Worm (Caenorhabditis elegans) whole organism, L2 larva: Measurements from ENCODE around the gene F52D2.12.

Experiments
- C34F6.9 ChIP-seq: fragments of 150-350 bp; optimal IDR thresholded peaks from 2 replicates; lab custom pipeline; 2014; ENCODE audit warnings: missing biosample characterization, missing genetic modification characterization
- F13H6.1 ChIP-seq: sonication (generic microtip); optimal IDR thresholded peaks from 2 replicates; lab custom pipeline; 2016; ENCODE audit warnings: missing genetic modification characterization, missing compliant biosample characterization
- R02D3.7 ChIP-seq: fragments of 150-350 bp; optimal IDR thresholded peaks from 2 replicates; lab custom pipeline; 2014; ENCODE audit warnings: missing biosample characterization, missing genetic modification characterization
- Y55F3AM.14 ChIP-seq: fragments of 200-800 bp; sonication (Bioruptor generic); optimal IDR thresholded peaks from 2 replicates; lab custom pipeline; 2018; ENCODE audit warnings: mild to moderate bottlenecking, missing genetic modification characterization, missing compliant biosample characterization
- ZK546.5 ChIP-seq: sonication (generic microtip); optimal IDR thresholded peaks from 2 replicates; lab custom pipeline; 2017; ENCODE audit warnings: missing biosample characterization, missing genetic modification characterization
- aly-2 ChIP-seq: fragments of 150-350 bp; optimal IDR thresholded peaks from 2 replicates; lab custom pipeline; 2014; ENCODE audit warnings: missing biosample characterization, missing genetic modification characterization
- ama-1 ChIP-seq: fragments of 150-350 bp; optimal IDR thresholded peaks from 2 replicates; lab custom pipeline; 2018; ENCODE audit warnings: inconsistent platforms
- blmp-1 ChIP-seq: sonication (generic microtip); optimal IDR thresholded peaks from 2 replicates; lab custom pipeline; 2017; ENCODE audit warnings: missing genetic modification characterization, mild to moderate bottlenecking, missing compliant biosample characterization, antibody characterized with exemption, moderate library complexity; ENCODE audit not compliant: insufficient read depth
- ceh-16 ChIP-seq: fragments of 150-350 bp; optimal IDR thresholded peaks from 2 replicates; lab custom pipeline; 2014; ENCODE audit warnings: missing biosample characterization, missing genetic modification characterization
- crh-2 ChIP-seq: sonication (generic microtip); optimal IDR thresholded peaks from 2 replicates; lab custom pipeline; 2017; ENCODE audit warnings: missing biosample characterization, missing genetic modification characterization
- egl-27 ChIP-seq: sonication (generic microtip); optimal IDR thresholded peaks from 3 replicates; lab custom pipeline; 2017; ENCODE audit warnings: missing biosample characterization, missing genetic modification reagents, missing genetic modification characterization
- elt-1 ChIP-seq: fragments of 150-350 bp; optimal IDR thresholded peaks from 2 replicates; lab custom pipeline; 2014; ENCODE audit warnings: missing biosample characterization, missing genetic modification characterization
- elt-3 ChIP-seq: sonication (generic microtip); optimal IDR thresholded peaks from 2 replicates; lab custom pipeline; 2017; ENCODE audit warnings: missing biosample characterization, missing genetic modification characterization
- fos-1 ChIP-seq: fragments of 150-350 bp; optimal IDR thresholded peaks from 2 replicates; lab custom pipeline; 2014; ENCODE audit warnings: missing biosample characterization, missing genetic modification characterization
- gmeb-1 ChIP-seq: fragments of 150-350 bp; optimal IDR thresholded peaks from 2 replicates; lab custom pipeline; 2014; ENCODE audit warnings: missing biosample characterization, missing genetic modification characterization
- lin-11 ChIP-seq: fragments of 150-350 bp; sonication (generic microtip); optimal IDR thresholded peaks from 2 replicates; lab custom pipeline; 2014; ENCODE audit warnings: missing biosample characterization, missing genetic modification characterization, inconsistent platforms, mixed read lengths
- lin-13 ChIP-seq: fragments of 150-350 bp; optimal IDR thresholded peaks from 2 replicates; lab custom pipeline; 2014; ENCODE audit warnings: missing biosample characterization, missing genetic modification reagents, missing genetic modification characterization
- lin-39 ChIP-seq: fragments of 150-350 bp; optimal IDR thresholded peaks from 2 replicates; lab custom pipeline; 2014; ENCODE audit warnings: missing biosample characterization, missing genetic modification reagents, missing genetic modification characterization
- lsy-2 ChIP-seq, 2 experiments: fragments of 150-350 bp in 1 of 2; sonication (generic microtip) in 1 of 2; optimal IDR thresholded peaks; 2 replicates each; lab custom pipeline; 2014 to 2017; ENCODE audit warnings: missing biosample characterization in 2 of 2, missing genetic modification characterization in 2 of 2
- mbf-1 ChIP-seq: sonication (generic microtip); optimal IDR thresholded peaks from 2 replicates; lab custom pipeline; 2017; ENCODE audit warnings: missing biosample characterization, missing genetic modification characterization
- mdl-1 ChIP-seq, 2 experiments: fragments of 150-350 bp in 1 of 2; sonication (generic microtip) in 1 of 2; optimal IDR thresholded peaks; 2 replicates each; lab custom pipeline; 2017; ENCODE audit warnings: missing biosample characterization in 2 of 2, missing genetic modification characterization in 2 of 2
- nhr-10 ChIP-seq: sonication (generic microtip); optimal IDR thresholded peaks from 2 replicates; lab custom pipeline; 2017; ENCODE audit warnings: missing biosample characterization, missing genetic modification characterization
- nhr-11 ChIP-seq: fragments of 150-350 bp; optimal IDR thresholded peaks from 2 replicates; lab custom pipeline; 2014; ENCODE audit warnings: missing biosample characterization, missing genetic modification characterization
- nhr-129 ChIP-seq: fragments of 150-350 bp; optimal IDR thresholded peaks from 2 replicates; lab custom pipeline; 2014; ENCODE audit warnings: missing biosample characterization, missing genetic modification characterization
- nhr-21 ChIP-seq: fragments of 150-350 bp; optimal IDR thresholded peaks from 2 replicates; lab custom pipeline; 2014; ENCODE audit warnings: missing biosample characterization, missing genetic modification characterization
- nhr-23 ChIP-seq: fragments of 150-350 bp; optimal IDR thresholded peaks from 2 replicates; lab custom pipeline; 2014; ENCODE audit warnings: missing biosample characterization, missing genetic modification reagents, missing genetic modification characterization
- nhr-237 ChIP-seq: fragments of 150-350 bp; optimal IDR thresholded peaks from 2 replicates; lab custom pipeline; 2014; ENCODE audit warnings: missing biosample characterization, missing genetic modification characterization
- nhr-25 ChIP-seq: fragments of 150-350 bp; sonication (generic microtip); optimal IDR thresholded peaks from 3 replicates; lab custom pipeline; 2014; ENCODE audit warnings: missing biosample characterization, missing genetic modification characterization
- nhr-6 ChIP-seq: fragments of 150-350 bp; optimal IDR thresholded peaks from 2 replicates; lab custom pipeline; 2014; ENCODE audit warnings: missing biosample characterization, missing genetic modification characterization
- nhr-77 ChIP-seq: fragments of 150-350 bp; optimal IDR thresholded peaks from 2 replicates; lab custom pipeline; 2014; ENCODE audit warnings: missing biosample characterization, missing genetic modification characterization
- peb-1 ChIP-seq: fragments of 150-350 bp; optimal IDR thresholded peaks from 2 replicates; lab custom pipeline; 2014; ENCODE audit warnings: missing biosample characterization, missing genetic modification characterization
- sem-4 ChIP-seq: fragments of 150-350 bp; optimal IDR thresholded peaks from 2 replicates; lab custom pipeline; 2014; ENCODE audit warnings: missing biosample characterization, missing genetic modification reagents, missing genetic modification characterization
- skn-1 ChIP-seq: sonication (generic microtip); optimal IDR thresholded peaks from 2 replicates; lab custom pipeline; 2017; ENCODE audit warnings: missing biosample characterization, missing genetic modification characterization
- sma-3 ChIP-seq: sonication (generic microtip); optimal IDR thresholded peaks from 2 replicates; lab custom pipeline; 2016; ENCODE audit warnings: missing genetic modification reagents, missing genetic modification characterization, missing compliant biosample characterization
- sma-9 ChIP-seq, 2 experiments: fragments of 150-350 bp in 1 of 2; sonication (generic microtip) in 1 of 2; optimal IDR thresholded peaks; 2 replicates each; lab custom pipeline; 2014 to 2016; ENCODE audit warnings: missing genetic modification characterization in 2 of 2, mild to moderate bottlenecking in 1 of 2, missing biosample characterization in 1 of 2, missing compliant biosample characterization in 1 of 2, missing genetic modification reagents in 1 of 2, moderate library complexity in 1 of 2
- snpc-4 ChIP-seq: fragments of 150-350 bp; optimal IDR thresholded peaks from 2 replicates; lab custom pipeline; 2014; ENCODE audit warnings: missing biosample characterization, missing genetic modification characterization
- unc-39 ChIP-seq: fragments of 150-350 bp; optimal IDR thresholded peaks from 2 replicates; lab custom pipeline; 2014; ENCODE audit warnings: missing biosample characterization, missing genetic modification characterization
- unc-55 ChIP-seq: fragments of 150-350 bp; sonication (generic microtip); optimal IDR thresholded peaks from 3 replicates; lab custom pipeline; 2014; ENCODE audit warnings: missing biosample characterization, missing genetic modification reagents, missing genetic modification characterization
- unc-62 ChIP-seq: fragments of 150-350 bp; optimal IDR thresholded peaks from 2 replicates; lab custom pipeline; 2014; ENCODE audit warnings: missing biosample characterization, missing genetic modification reagents, missing genetic modification characterization
- zag-1 ChIP-seq: fragments of 150-350 bp; optimal IDR thresholded peaks from 2 replicates; lab custom pipeline; 2014; ENCODE audit warnings: missing biosample characterization, missing genetic modification characterization
- ztf-1 ChIP-seq: fragments of 200-800 bp; sonication (Bioruptor generic); conservative IDR thresholded peaks from 2 replicates; pipeline ENCODE4 v1.3.6; 2022; ENCODE audit warnings: missing genetic modification characterization, missing compliant biosample characterization
- ztf-11 ChIP-seq: sonication (generic microtip); optimal IDR thresholded peaks from 2 replicates; lab custom pipeline; 2017; ENCODE audit warnings: missing biosample characterization, missing genetic modification characterization
- ztf-4 ChIP-seq: fragments of 150-350 bp; optimal IDR thresholded peaks from 2 replicates; lab custom pipeline; 2014; ENCODE audit warnings: missing biosample characterization, missing genetic modification characterization

F52D2.12 gene

ce11 chrX:1960895-1961715 is 16.7 kb upstream of the F52D2.12 start:
- TF ChIP-seq elt-3 (tag; lab: Kevin White, UChicago), result no peak
- TF ChIP-seq nhr-11 (tag; lab: Kevin White, UChicago), result no peak
- no peak for TF ChIP-seq peb-1
- peak; percentile 36 for TF ChIP-seq C34F6.9
- TF ChIP-seq sem-4 (tag; lab: Kevin White, UChicago), result no peak
- no peak for TF ChIP-seq ztf-11 (tag; lab: Kevin White, UChicago)
- peak; percentile 7 for TF ChIP-seq gmeb-1 (tag; lab: Kevin White, UChicago)
- no peak for TF ChIP-seq ama-1 (lab: Kevin White, UChicago)
- TF ChIP-seq F13H6.1 (tag; lab: Kevin White, UChicago), result peak; percentile 14
- peak; percentile 3 for TF ChIP-seq crh-2 (tag; lab: Kevin White, UChicago)
- peak in 1 of 2 experiments; percentile 31 for TF ChIP-seq lsy-2 (tag; optimal IDR thresholded peaks at IDR 0.05; lab: Kevin White, UChicago)
- no peak for TF ChIP-seq lin-39 (tag; lab: Kevin White, UChicago)
- TF ChIP-seq egl-27 (tag; lab: Kevin White, UChicago), result no peak
- TF ChIP-seq blmp-1 (tag; lab: Kevin White, UChicago), result no peak
- no peak for TF ChIP-seq unc-39
- TF ChIP-seq sma-3, result peak; percentile 8
- TF ChIP-seq ZK546.5 (tag; lab: Kevin White, UChicago), result no peak
- peak; percentile 49 for TF ChIP-seq fos-1 (tag; lab: Kevin White, UChicago)
- no peak for TF ChIP-seq mbf-1 (tag; lab: Kevin White, UChicago)
- TF ChIP-seq unc-55 (GFP tag; lab: Kevin White, UChicago), result peak; percentile 18
- no peak for TF ChIP-seq ztf-4
- peak; percentile 41 for TF ChIP-seq nhr-129 (tag; lab: Kevin White, UChicago)
- TF ChIP-seq ztf-1 (GFP tag; lab: Robert Waterston, UW), result no peak
- no peak for TF ChIP-seq nhr-6 (tag; lab: Kevin White, UChicago)
- no peak for TF ChIP-seq mdl-1 (tag; optimal IDR thresholded peaks at IDR 0.05; lab: Kevin White, UChicago)
- TF ChIP-seq nhr-21 (tag; lab: Kevin White, UChicago), result no peak
- TF ChIP-seq unc-62 (GFP tag; lab: Kevin White, UChicago), result no peak
- no peak for TF ChIP-seq lin-11
- TF ChIP-seq nhr-25 (tag; lab: Kevin White, UChicago), result no peak
- TF ChIP-seq Y55F3AM.14 (GFP tag; lab: Kevin White, UChicago), result no peak
- TF ChIP-seq nhr-23 (tag; lab: Kevin White, UChicago), result no peak
- no peak for TF ChIP-seq snpc-4 (tag; lab: Kevin White, UChicago)
- peak; percentile 9 for TF ChIP-seq sma-9 (GFP tag; optimal IDR thresholded peaks at IDR 0.05; lab: Kevin White, UChicago)
- no peak for TF ChIP-seq sma-9 (tag; optimal IDR thresholded peaks at IDR 0.05; lab: Kevin White, UChicago)
- no peak for TF ChIP-seq aly-2 (tag; lab: Kevin White, UChicago)
- TF ChIP-seq zag-1 (tag; lab: Kevin White, UChicago), result no peak
- TF ChIP-seq lin-13 (GFP tag; lab: Kevin White, UChicago), result peak; percentile 11
- TF ChIP-seq ceh-16 (tag; lab: Kevin White, UChicago), result no peak
- no peak for TF ChIP-seq elt-1 (tag; lab: Kevin White, UChicago)
- no peak for TF ChIP-seq nhr-10
- no peak for TF ChIP-seq nhr-237 (tag; lab: Kevin White, UChicago)
- TF ChIP-seq skn-1 (tag; lab: Kevin White, UChicago), result no peak

DNA sequence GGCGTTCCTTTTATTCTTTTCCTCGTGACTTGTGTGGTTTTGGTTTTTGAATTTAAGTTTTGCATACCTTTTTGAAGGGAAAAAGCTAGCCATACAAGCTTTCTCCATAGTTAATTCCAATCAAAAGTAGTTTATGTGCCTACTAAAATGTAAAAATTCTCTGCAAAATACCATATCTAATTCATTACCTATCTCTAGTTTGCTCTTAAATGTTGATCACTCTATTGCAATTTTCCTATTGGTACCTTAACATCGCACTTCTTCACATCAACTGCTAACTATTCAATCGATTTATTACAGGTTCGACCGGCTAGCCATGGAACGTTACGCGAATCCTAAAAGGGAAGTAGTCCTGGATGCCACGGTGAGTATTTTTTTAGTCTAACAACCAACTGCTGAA is 15.5 kb upstream of the F52D2.12 start, which contains the start of gene F52D2.7:
Gene F52D2.7, plus strand, starts transcription at position 301 of the 400 bp plus-strand sequence.
- TF ChIP-seq snpc-4 (tag; lab: Kevin White, UChicago), result no peak
- no peak for TF ChIP-seq sma-9 (GFP tag; optimal IDR thresholded peaks at IDR 0.05; lab: Kevin White, UChicago)
- TF ChIP-seq sma-9 (tag; optimal IDR thresholded peaks at IDR 0.05; lab: Kevin White, UChicago), result no peak
- TF ChIP-seq lin-39 (tag; lab: Kevin White, UChicago), result no peak
- TF ChIP-seq aly-2 (tag; lab: Kevin White, UChicago), result no peak
- no peak for TF ChIP-seq elt-1 (tag; lab: Kevin White, UChicago)
- no peak for TF ChIP-seq F13H6.1 (tag; lab: Kevin White, UChicago)
- no peak for TF ChIP-seq elt-3 (tag; lab: Kevin White, UChicago)
- TF ChIP-seq R02D3.7 (tag; lab: Kevin White, UChicago), result no peak
- TF ChIP-seq ceh-16 (tag; lab: Kevin White, UChicago), result no peak
- no peak for TF ChIP-seq skn-1 (tag; lab: Kevin White, UChicago)
- TF ChIP-seq nhr-129 (tag; lab: Kevin White, UChicago), result no peak
- TF ChIP-seq nhr-77 (tag; lab: Kevin White, UChicago), result no peak
- no peak for TF ChIP-seq lin-13 (GFP tag; lab: Kevin White, UChicago)
- no peak for TF ChIP-seq nhr-10
